Worm (Caenorhabditis elegans) whole organism, mixed stage, embryonic: Measurements from ENCODE around the gene vab-8.

Experiments used
- lin-13 ChIP-seq: fragments of 150-350 bp; optimal IDR thresholded peaks from 2 replicates; lab custom pipeline; 2014; ENCODE audit warnings: missing biosample characterization, missing genetic modification characterization
- lsy-2 ChIP-seq: fragments of 150-350 bp; optimal IDR thresholded peaks from 2 replicates; lab custom pipeline; 2014; ENCODE audit warnings: missing biosample characterization, missing genetic modification characterization

DNA sequence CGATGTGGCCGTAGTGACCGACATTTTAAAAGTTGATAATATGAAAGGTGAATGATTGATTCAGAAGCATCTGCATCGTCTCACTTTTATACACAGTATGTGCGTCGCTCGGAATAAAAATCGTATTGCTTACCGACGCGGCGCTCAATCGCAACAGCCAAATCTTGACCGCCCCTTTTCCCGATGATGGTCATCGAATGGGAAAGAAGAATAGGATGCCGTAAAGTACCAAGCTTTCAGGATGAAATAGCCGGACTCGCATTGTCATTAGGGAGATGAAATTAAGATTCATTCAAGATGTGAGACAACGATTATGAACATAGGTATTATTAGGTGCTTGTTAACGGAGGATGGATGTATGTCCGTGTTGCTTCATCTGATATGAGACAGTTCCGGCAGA is 14.6 kb upstream of the vab-8 start, which contains the start of gene lon-3:
- TF ChIP-seq lsy-2 (no peak), lin-13 (tag; lab: Kevin White, UChicago) (no peak)
